Worm (Caenorhabditis elegans): ENCODE results near the gene apc-10.

DNA sequence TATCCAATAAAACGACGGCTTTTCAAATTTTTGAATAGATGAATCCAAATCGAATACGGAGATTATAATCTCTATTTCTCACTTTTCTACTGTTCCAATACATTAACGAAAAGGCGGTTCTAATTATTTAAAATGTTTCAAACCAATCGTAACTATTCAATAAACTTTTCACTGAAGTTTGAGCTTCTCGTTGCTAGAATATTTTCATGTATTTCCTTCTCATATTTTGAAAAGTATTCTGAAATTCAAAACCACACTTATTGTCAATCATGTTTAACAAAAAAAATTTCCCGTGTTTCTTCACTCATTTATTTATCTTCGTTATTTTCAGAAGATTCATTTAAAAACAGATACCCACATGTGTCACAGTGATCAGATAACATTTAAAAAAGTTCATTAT is 23.3 kb downstream of the apc-10 start, which contains the start of gene F15H10.8:
- TF ChIP-seq lin-13 (tag; optimal IDR thresholded peaks at IDR 0.05) (no peak), ztf-11 (tag; optimal IDR thresholded peaks at IDR 0.05) (no peak), nhr-28 (tag; optimal IDR thresholded peaks at IDR 0.05) (no peak), unc-39 (tag; optimal IDR thresholded peaks at IDR 0.05) (no peak), unc-62 (GFP tag; optimal IDR thresholded peaks at IDR 0.05) (no peak), lsy-2 (tag; optimal IDR thresholded peaks at IDR 0.05) (no peak)

All from whole organism, mixed stage, embryonic.